Worm (Caenorhabditis elegans) whole organism, early embryonic: ENCODE results near the gene D1053.2.

Experiments
- B0310.2 ChIP-seq: sonication (generic microtip); optimal IDR thresholded peaks from 2 replicates; lab custom pipeline; 2016; ENCODE audit warnings: mild to moderate bottlenecking, missing genetic modification characterization, missing compliant biosample characterization
- aly-1 ChIP-seq: sonication (generic microtip); optimal IDR thresholded peaks from 2 replicates; lab custom pipeline; 2016; ENCODE audit warnings: missing genetic modification characterization, missing compliant biosample characterization
- ama-1 ChIP-seq: fragments of 150-350 bp; optimal IDR thresholded peaks from 2 replicates; lab custom pipeline; 2014
- ceh-36 ChIP-seq: sonication (generic microtip); optimal IDR thresholded peaks from 2 replicates; lab custom pipeline; 2016; ENCODE audit warnings: missing genetic modification characterization, inconsistent platforms, missing compliant biosample characterization
- flt-1 ChIP-seq: fragments of 200-800 bp; sonication (Bioruptor generic); IDR thresholded peaks from 2 replicates; pipeline ENCODE4 v1.3.6; 2022; ENCODE audit warnings: missing genetic modification characterization, missing compliant biosample characterization
- hmbx-1 ChIP-seq: sonication (generic microtip); optimal IDR thresholded peaks from 2 replicates; lab custom pipeline; 2016; ENCODE audit warnings: mild to moderate bottlenecking, missing genetic modification characterization, missing compliant biosample characterization
- hmg-4 ChIP-seq: fragments of 200-800 bp; sonication (Bioruptor generic); optimal IDR thresholded peaks from 2 replicates; lab custom pipeline; 2018; ENCODE audit warnings: mild to moderate bottlenecking, missing genetic modification characterization, missing compliant biosample characterization
- pes-1 ChIP-seq: fragments of 200-800 bp; sonication (Bioruptor generic); IDR thresholded peaks from 2 replicates; pipeline ENCODE4 v1.3.6; 2022; ENCODE audit warnings: missing genetic modification reagents, missing genetic modification characterization, missing compliant biosample characterization
- scrt-1 ChIP-seq: fragments of 200-800 bp; sonication (Bioruptor generic); IDR thresholded peaks from 2 replicates; pipeline ENCODE4 v1.3.6; 2022; ENCODE audit warnings: missing genetic modification characterization, missing compliant biosample characterization
- tbx-11 ChIP-seq: fragments of 200-800 bp; sonication (Bioruptor generic); IDR thresholded peaks from 2 replicates; pipeline ENCODE4 v1.3.6; 2022; ENCODE audit warnings: missing genetic modification characterization, missing compliant biosample characterization

DNA sequence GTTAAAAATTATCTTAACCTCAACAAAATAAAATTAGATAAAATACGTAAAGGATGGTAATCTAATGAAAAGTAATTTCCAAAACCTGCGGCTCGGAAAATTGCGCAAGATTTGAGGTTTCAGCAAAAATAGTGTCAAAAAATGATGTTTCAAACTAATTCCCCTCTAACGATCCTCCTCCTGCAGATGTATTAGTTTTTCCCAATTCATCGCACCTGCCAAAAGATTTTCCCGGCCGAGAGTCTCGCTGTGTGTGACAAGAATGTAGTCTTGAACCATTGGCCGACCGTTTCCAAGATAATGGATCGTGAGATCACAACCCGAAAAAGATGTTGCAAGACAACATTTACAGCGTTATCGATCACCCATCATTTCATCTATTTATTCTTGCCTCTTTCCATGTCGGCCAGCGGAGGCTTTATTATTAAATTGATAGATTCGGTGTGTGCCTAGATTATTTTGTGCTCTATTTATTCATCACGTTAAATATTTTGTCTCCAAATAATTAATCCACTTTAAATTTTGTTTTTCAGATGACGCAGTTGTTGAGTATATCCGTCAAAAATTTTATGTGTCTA is 37.8 kb upstream of the D1053.2 start, which contains the start of the genes C44C10.10 and C44C10.5:
- TF ChIP-seq aly-1 (tag; lab: Kevin White, UChicago) (no peak), ama-1 (no peak), tbx-11 (GFP tag; lab: Robert Waterston, UW) (no peak), hmg-4 (GFP tag; lab: Kevin White, UChicago) (no peak), B0310.2 (tag; lab: Kevin White, UChicago) (no peak), ceh-36 (tag; lab: Kevin White, UChicago) (no peak), scrt-1 (GFP tag; lab: Robert Waterston, UW) (no peak), pes-1 (GFP tag; lab: Robert Waterston, UW) (no peak), hmbx-1 (tag; lab: Kevin White, UChicago) (no peak), flt-1 (GFP tag; lab: Robert Waterston, UW) (no peak)
